Fruit fly (Drosophila melanogaster) whole organism, pupa: ENCODE measurements around the gene CG4629.

ENCODE experiments used
- CG12605 ChIP-seq: fragments of 200-800 bp; sonication (Bioruptor generic); IDR thresholded peaks from 2 replicates; pipeline ENCODE4 v1.3.6; 2022; ENCODE audit warnings: missing biosample characterization, missing genetic modification characterization
- CG13204 ChIP-seq: fragments of 200-800 bp; sonication (Bioruptor generic); optimal IDR thresholded peaks from 2 replicates; lab custom pipeline; 2018; ENCODE audit warnings: missing biosample characterization, mild to moderate bottlenecking, missing genetic modification characterization, moderate library complexity
- CG14655 ChIP-seq: fragments of 200-800 bp; sonication (Bioruptor generic); optimal IDR thresholded peaks from 3 replicates; lab custom pipeline; 2017; ENCODE audit warnings: mild to moderate bottlenecking, missing biosample characterization, missing genetic modification reagents, missing genetic modification characterization
- CG17806 ChIP-seq: fragments of 200-800 bp; sonication (Bioruptor generic); optimal IDR thresholded peaks from 2 replicates; lab custom pipeline; 2018; ENCODE audit warnings: missing biosample characterization, mild to moderate bottlenecking, missing genetic modification characterization, moderate library complexity
- EcR ChIP-seq: fragments of 200-800 bp; sonication (Bioruptor generic); optimal IDR thresholded peaks from 3 replicates; lab custom pipeline; 2019; ENCODE audit warnings: missing biosample characterization, missing genetic modification characterization, mild to moderate bottlenecking, moderate library complexity, missing genetic modification reagents
- Ets98B ChIP-seq: fragments of 200-800 bp; sonication (Bioruptor generic); IDR thresholded peaks from 2 replicates; pipeline ENCODE4 v1.3.6; 2022; ENCODE audit warnings: missing biosample characterization, missing genetic modification characterization
- Pif1B ChIP-seq: fragments of 200-800 bp; sonication (Bioruptor generic); optimal IDR thresholded peaks from 3 replicates; lab custom pipeline; 2016; ENCODE audit warnings: missing biosample characterization, missing genetic modification characterization
- gl ChIP-seq: fragments of 200-800 bp; sonication (Bioruptor generic); optimal IDR thresholded peaks from 2 replicates; lab custom pipeline; 2018; ENCODE audit warnings: missing biosample characterization, mild to moderate bottlenecking, missing genetic modification characterization
- rn ChIP-seq: fragments of 200-800 bp; sonication (Bioruptor generic); IDR thresholded peaks from 2 replicates; pipeline ENCODE4 v1.3.6; 2022; ENCODE audit warnings: missing biosample characterization, missing genetic modification characterization

DNA sequence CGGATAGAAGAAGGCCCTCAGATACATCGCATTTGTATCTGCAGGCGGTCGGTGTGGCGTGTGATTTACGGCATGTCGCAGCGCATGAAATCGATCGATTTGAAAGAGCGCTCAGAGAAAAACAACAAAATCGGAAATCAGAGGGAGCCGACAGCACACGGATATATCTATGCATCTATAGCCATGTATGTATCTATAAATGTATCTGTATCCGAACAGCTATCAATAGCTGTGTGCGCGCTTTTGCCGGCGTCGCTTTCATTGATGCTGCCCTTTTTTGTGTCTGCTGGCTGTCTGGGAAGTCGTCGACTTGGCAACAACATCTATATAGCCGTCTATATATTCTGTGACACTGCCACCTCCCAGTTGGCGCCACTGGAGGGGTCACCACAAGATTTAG, 37.8 kb downstream of the CG4629 start:
- TF ChIP-seq Pif1B (GFP tag; lab: Kevin White, UChicago) (no peak), CG13204 (no peak), EcR (GFP tag; lab: Kevin White, UChicago) (no peak), Ets98B (GFP tag; lab: Robert Waterston, UW) (no peak), rn (GFP tag; lab: Robert Waterston, UW) (no peak), CG12605 (GFP tag; lab: Robert Waterston, UW) (no peak), CG17806 (no peak), gl (no peak), CG14655 (GFP tag; lab: Kevin White, UChicago) (no peak)
